Fruit fly (Drosophila melanogaster): ENCODE results near the gene Pus1.

Pus1 gene

DNA sequence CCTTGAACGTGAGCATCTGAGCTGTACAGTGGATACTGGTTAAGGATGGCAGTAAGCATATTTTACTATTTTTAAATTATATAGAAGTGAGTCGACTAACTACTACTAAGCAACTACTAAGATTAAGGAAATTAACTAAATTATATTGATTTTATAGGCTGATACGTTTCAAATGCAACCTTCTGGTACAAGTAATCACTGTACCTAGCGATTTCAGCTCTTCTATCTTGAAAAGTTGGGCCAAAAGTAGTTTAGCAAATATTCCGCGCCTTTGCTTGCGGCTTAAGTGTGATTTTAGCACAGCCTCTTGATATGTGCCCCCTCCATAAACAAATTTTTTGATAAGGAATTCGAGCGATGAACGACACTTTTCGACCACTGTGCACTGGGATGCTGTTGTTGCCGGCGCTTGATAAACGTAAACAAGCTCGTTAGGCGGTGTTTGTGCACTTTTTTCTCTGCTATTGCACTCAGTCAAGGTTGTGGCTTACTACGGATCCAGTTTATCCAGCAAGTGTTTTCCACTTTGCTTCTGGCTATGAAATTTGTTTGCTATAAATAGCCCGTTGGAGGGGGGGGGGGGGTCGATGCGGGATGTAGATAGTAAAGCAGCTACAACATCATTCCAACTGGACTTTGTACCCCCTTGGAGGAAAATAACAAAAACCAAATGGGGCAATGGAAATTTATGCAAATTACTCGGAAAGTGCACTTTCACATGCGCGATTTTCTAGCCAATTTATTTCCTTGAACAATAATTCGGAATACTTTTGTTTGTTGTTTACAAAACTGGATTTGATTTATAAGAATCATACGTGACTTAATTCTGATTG is 36.0 kb downstream of the Pus1 start (continued):
- TF ChIP-seq Sry-β (GFP tag; optimal IDR thresholded peaks at IDR 0.05) (no peak), CG15514 (GFP tag; optimal IDR thresholded peaks at IDR 0.05) (peak; percentile 62), CG12219 (GFP tag; optimal IDR thresholded peaks at IDR 0.05) (no peak), vfl (GFP tag; optimal IDR thresholded peaks at IDR 0.05) (peak; percentile 9), CG3726 (GFP tag; IDR thresholded peaks at IDR 0.05) (peak; percentile 49; the same call in 1 of the 3 replicates), nmo (GFP tag; optimal IDR thresholded peaks at IDR 0.05) (peak; percentile 64), B-H2 (GFP tag; optimal IDR thresholded peaks at IDR 0.05) (no peak), HmgZ (tag; optimal IDR thresholded peaks at IDR 0.05) (no peak), CG6254 (GFP tag; optimal IDR thresholded peaks at IDR 0.05) (peak; percentile 29), grau (tag; optimal IDR thresholded peaks at IDR 0.05) (peak; percentile 94), zf30C (GFP tag; optimal IDR thresholded peaks at IDR 0.05) (no peak), CG3847 (GFP tag; IDR thresholded peaks at IDR 0.05) (peak; percentile 63), E2f1 (GFP tag; IDR thresholded peaks at IDR 0.05) (peak; percentile 73), HmgD (GFP tag; optimal IDR thresholded peaks at IDR 0.05) (no peak), E2f2 (GFP tag; IDR thresholded peaks at IDR 0.05) (peak; percentile 35; the same call in 1 of the 2 replicates), sens-2 (GFP tag; IDR thresholded peaks at IDR 0.05) (no peak), CG16779 (GFP tag; IDR thresholded peaks at IDR 0.05) (peak; percentile 83), Nf-YC (tag; optimal IDR thresholded peaks at IDR 0.05) (no peak), CG1792 (GFP tag; optimal IDR thresholded peaks at IDR 0.05) (peak; percentile 4), nerfin-2 (GFP tag; IDR thresholded peaks at IDR 0.05; ENCODE audit: partially characterized antibody) (0 out of 2 replicates have a peak, but pooled peaks have one; percentile 19), Dbx (GFP tag; IDR thresholded peaks at IDR 0.05) (peak; percentile 83), nerfin-1 (tag; optimal IDR thresholded peaks at IDR 0.05) (no peak), CG17359 (tag; optimal IDR thresholded peaks at IDR 0.05) (peak; percentile 64), luna (GFP tag; optimal IDR thresholded peaks at IDR 0.05) (no peak), CG31224 (GFP tag; IDR thresholded peaks at IDR 0.05) (peak; percentile 79), D19A (tag; optimal IDR thresholded peaks at IDR 0.05) (peak; percentile 40), CG18619 (GFP tag; optimal IDR thresholded peaks at IDR 0.05) (peak; percentile 56), CG4404 (GFP tag; IDR thresholded peaks at IDR 0.05) (peak; percentile 61), rib (GFP tag; IDR thresholded peaks at IDR 0.05) (peak; percentile 73), Dip3 (GFP tag; optimal IDR thresholded peaks at IDR 0.05) (peak; percentile 73), eve (GFP tag; optimal IDR thresholded peaks at IDR 0.05) (no peak), jigr1 (GFP tag; IDR thresholded peaks at IDR 0.05) (0 out of 3 replicates have a peak, but pooled peaks have one; percentile 38), gfzf (GFP tag; optimal IDR thresholded peaks at IDR 0.05) (no peak), toy (GFP tag; IDR thresholded peaks at IDR 0.05) (peak; percentile 66), prd (optimal IDR thresholded peaks at IDR 0.05) (no peak), prd (GFP tag; IDR thresholded peaks at IDR 0.05) (peak; percentile 76), YL-1 (GFP tag; optimal IDR thresholded peaks at IDR 0.05) (no peak), trh (GFP tag; optimal IDR thresholded peaks at IDR 0.05) (no peak), al (GFP tag; IDR thresholded peaks at IDR 0.05) (peak; percentile 89), CG1529 (GFP tag; optimal IDR thresholded peaks at IDR 0.05) (no peak), Sox100B (GFP tag; optimal IDR thresholded peaks at IDR 0.05) (peak; percentile 59), CG34422 (GFP tag; IDR thresholded peaks at IDR 0.05) (peak; percentile 78), stwl (tag; optimal IDR thresholded peaks at IDR 0.05) (no peak), Dek (tag; optimal IDR thresholded peaks at IDR 0.05) (peak; percentile 53), CG11093 (GFP tag; IDR thresholded peaks at IDR 0.05) (no peak; the same call in 1 of the 3 replicates), Mes4 (GFP tag; optimal IDR thresholded peaks at IDR 0.05) (no peak), fru (optimal IDR thresholded peaks at IDR 0.05) (no peak), Usf (GFP tag; optimal IDR thresholded peaks at IDR 0.05) (peak; percentile 35), CG4617 (GFP tag; optimal IDR thresholded peaks at IDR 0.05; ENCODE audit: borderline replicate concordance) (no peak), exex (tag; optimal IDR thresholded peaks at IDR 0.05) (no peak)

Data from whole organism, embryonic.